Worm (Caenorhabditis elegans) whole organism, late embryonic: ENCODE results near the gene F36F12.3.

Experiments used
- ceh-22 ChIP-seq: sonication (generic microtip); optimal IDR thresholded peaks from 2 replicates; lab custom pipeline; 2017; ENCODE audit warnings: missing biosample characterization, missing genetic modification characterization
- che-1 ChIP-seq: sonication (generic microtip); optimal IDR thresholded peaks from 2 replicates; lab custom pipeline; 2016; ENCODE audit warnings: mild to moderate bottlenecking, missing genetic modification characterization, missing compliant biosample characterization
- ets-4 ChIP-seq: sonication (generic microtip); optimal IDR thresholded peaks from 2 replicates; lab custom pipeline; 2016; ENCODE audit warnings: missing genetic modification characterization, missing compliant biosample characterization
- eyg-1 ChIP-seq: sonication (generic microtip); optimal IDR thresholded peaks from 2 replicates; lab custom pipeline; 2016; ENCODE audit warnings: missing genotype, missing genetic modification characterization, missing compliant biosample characterization
- fkh-10 ChIP-seq: fragments of 150-350 bp; optimal IDR thresholded peaks from 2 replicates; lab custom pipeline; 2014; ENCODE audit warnings: missing biosample characterization, missing genetic modification reagents, missing genetic modification characterization
- hlh-30 ChIP-seq: sonication (generic microtip); optimal IDR thresholded peaks from 2 replicates; lab custom pipeline; 2017; ENCODE audit warnings: antibody characterized with exemption, missing genetic modification characterization, missing compliant biosample characterization; ENCODE audit not compliant: insufficient read depth
- mec-3 ChIP-seq: sonication (generic microtip); optimal IDR thresholded peaks from 2 replicates; lab custom pipeline; 2016; ENCODE audit warnings: borderline replicate concordance, missing genetic modification characterization, missing compliant biosample characterization
- nhr-11 ChIP-seq: fragments of 150-350 bp; optimal IDR thresholded peaks from 2 replicates; lab custom pipeline; 2014; ENCODE audit warnings: missing biosample characterization, missing genetic modification characterization
- npax-4 ChIP-seq: sonication (generic microtip); optimal IDR thresholded peaks from 2 replicates; lab custom pipeline; 2016; ENCODE audit warnings: missing genetic modification characterization, missing compliant biosample characterization
- pag-3 ChIP-seq: sonication (generic microtip); optimal IDR thresholded peaks from 2 replicates; lab custom pipeline; 2016; ENCODE audit warnings: missing compliant biosample characterization, missing genetic modification characterization, borderline replicate concordance
- unc-3 ChIP-seq, 2 experiments: fragments of 200-800 bp in 1 of 2; sonication (Bioruptor generic) in 1 of 2; sonication (generic microtip) in 1 of 2; conservative IDR thresholded peaks in 1 of 2; optimal IDR thresholded peaks in 1 of 2; 2 replicates each; pipeline versions ENCODE4 v1.3.6 to Lab custom; 2016 to 2022; ENCODE audit warnings: missing compliant biosample characterization in 2 of 2, missing genetic modification characterization in 2 of 2, missing genetic modification reagents in 1 of 2

ce11 chrV:2053509-2053908 is 32.1 kb upstream of the F36F12.3 start, which contains the start of gene comt-5:
- no peak for TF ChIP-seq fkh-10 (GFP tag; lab: Kevin White, UChicago)
- no peak for TF ChIP-seq ets-4 (tag; lab: Kevin White, UChicago)
- no peak for TF ChIP-seq hlh-30 (tag; lab: Kevin White, UChicago)
- no peak for TF ChIP-seq pag-3 (tag; lab: Kevin White, UChicago)
- TF ChIP-seq npax-4 (tag; lab: Kevin White, UChicago), result no peak
- TF ChIP-seq unc-3 (GFP tag; conservative IDR thresholded peaks at IDR 0.05; lab: Robert Waterston, UW), result no peak
- no peak for TF ChIP-seq unc-3 (tag; optimal IDR thresholded peaks at IDR 0.05; lab: Kevin White, UChicago)
- TF ChIP-seq eyg-1 (tag; lab: Kevin White, UChicago), result no peak
- no peak for TF ChIP-seq che-1 (tag; lab: Kevin White, UChicago)
- TF ChIP-seq nhr-11 (tag; lab: Kevin White, UChicago), result no peak
- no peak for TF ChIP-seq ceh-22
- TF ChIP-seq mec-3 (tag; lab: Kevin White, UChicago), result no peak
